Worm (Caenorhabditis elegans) whole organism, young adult: ENCODE results near the gene D1014.7.

Experiments
- C06A6.2 ChIP-seq: fragments of 200-800 bp; sonication (Bioruptor generic); conservative IDR thresholded peaks from 2 replicates; pipeline ENCODE4 v1.3.6; 2022; ENCODE audit warnings: missing genetic modification characterization, missing compliant biosample characterization
- F23B12.7 ChIP-seq: sonication (generic microtip); optimal IDR thresholded peaks from 2 replicates; lab custom pipeline; 2017; ENCODE audit warnings: missing genetic modification characterization, mild to moderate bottlenecking, missing compliant biosample characterization, antibody characterized with exemption, moderate library complexity; ENCODE audit not compliant: insufficient read depth
- F33H1.4 ChIP-seq: fragments of 200-800 bp; sonication (Bioruptor generic); IDR thresholded peaks from 2 replicates; pipeline ENCODE4 v1.3.6; 2022; ENCODE audit warnings: missing genetic modification reagents, missing genetic modification characterization, missing compliant biosample characterization
- F37B4.10 ChIP-seq: fragments of 200-800 bp; sonication (Bioruptor generic); IDR thresholded peaks from 2 replicates; pipeline ENCODE4 v1.3.6; 2022; ENCODE audit warnings: missing genetic modification characterization, missing compliant biosample characterization
- F49E8.2 ChIP-seq: sonication (generic microtip); optimal IDR thresholded peaks from 3 replicates; lab custom pipeline; 2017; ENCODE audit warnings: missing genetic modification characterization, mild to moderate bottlenecking, missing compliant biosample characterization, antibody characterized with exemption, moderate library complexity; ENCODE audit not compliant: insufficient read depth
- K12H6.12 ChIP-seq: fragments of 200-800 bp; sonication (Bioruptor generic); optimal IDR thresholded peaks from 2 replicates; lab custom pipeline; 2018; ENCODE audit warnings: mild to moderate bottlenecking, missing genetic modification characterization, missing compliant biosample characterization
- Y53G8AR.9 ChIP-seq: fragments of 200-800 bp; sonication (Bioruptor generic); conservative IDR thresholded peaks from 2 replicates; pipeline ENCODE4 v1.3.6; 2022; ENCODE audit warnings: missing genetic modification reagents, missing genetic modification characterization, missing compliant biosample characterization
- Y79H2A.3 ChIP-seq: fragments of 200-800 bp; sonication (Bioruptor generic); conservative IDR thresholded peaks from 2 replicates; pipeline ENCODE4 v1.3.6; 2022; ENCODE audit warnings: missing genetic modification reagents, missing genetic modification characterization, missing compliant biosample characterization
- Y95B8A.8 ChIP-seq: fragments of 200-800 bp; sonication (Bioruptor generic); IDR thresholded peaks from 2 replicates; pipeline ENCODE4 v1.3.6; 2022; ENCODE audit warnings: missing genetic modification reagents, missing genetic modification characterization, missing compliant biosample characterization
- ama-1 ChIP-seq, 3 experiments: fragments of 150-350 bp in 1 of 3; sonication (generic microtip) in 2 of 3; optimal IDR thresholded peaks; 2 replicates each; lab custom pipeline; 2014 to 2018; ENCODE audit warnings: missing biosample characterization in 2 of 3, missing genetic modification characterization in 2 of 3, missing genetic modification reagents in 2 of 3
- aptf-3 ChIP-seq: fragments of 200-800 bp; sonication (Bioruptor generic); IDR thresholded peaks from 2 replicates; pipeline ENCODE4 v1.3.6; 2022; ENCODE audit warnings: missing genetic modification characterization, missing compliant biosample characterization
- ceh-27 ChIP-seq: fragments of 200-800 bp; sonication (Bioruptor generic); optimal IDR thresholded peaks from 2 replicates; lab custom pipeline; 2018; ENCODE audit warnings: mild to moderate bottlenecking, missing genetic modification characterization, moderate library complexity, missing compliant biosample characterization
- dpff-1 ChIP-seq: sonication (generic microtip); optimal IDR thresholded peaks from 2 replicates; lab custom pipeline; 2017; ENCODE audit warnings: mild to moderate bottlenecking, missing genetic modification characterization, missing compliant biosample characterization
- dpl-1 ChIP-seq: fragments of 150-350 bp; optimal IDR thresholded peaks from 2 replicates; lab custom pipeline; 2014; ENCODE audit warnings: missing biosample characterization, missing genetic modification reagents, missing genetic modification characterization
- egl-18 ChIP-seq: fragments of 200-800 bp; sonication (Bioruptor generic); IDR thresholded peaks from 2 replicates; pipeline ENCODE4 v1.3.6; 2022; ENCODE audit warnings: missing genetic modification reagents, missing genetic modification characterization, missing compliant biosample characterization
- ets-4 ChIP-seq: fragments of 200-800 bp; sonication (Bioruptor generic); optimal IDR thresholded peaks from 2 replicates; lab custom pipeline; 2018; ENCODE audit warnings: mild to moderate bottlenecking, missing genetic modification characterization, missing compliant biosample characterization
- gei-17 ChIP-seq: fragments of 200-800 bp; sonication (Bioruptor generic); optimal IDR thresholded peaks from 2 replicates; lab custom pipeline; 2018; ENCODE audit warnings: mild to moderate bottlenecking, missing genetic modification characterization, missing compliant biosample characterization
- lin-35 ChIP-seq, 3 experiments: fragments of 150-350 bp in 2 of 3; sonication (generic microtip) in 1 of 3; optimal IDR thresholded peaks; 2 replicates each; lab custom pipeline; 2014 to 2018; ENCODE audit warnings: missing biosample characterization in 3 of 3, missing genetic modification characterization in 3 of 3, missing genetic modification reagents in 3 of 3
- madf-6 ChIP-seq: fragments of 200-800 bp; sonication (Bioruptor generic); IDR thresholded peaks from 2 replicates; pipeline ENCODE4 v1.3.6; 2022; ENCODE audit warnings: missing genetic modification reagents, missing genetic modification characterization, missing compliant biosample characterization
- nhr-80 ChIP-seq: sonication (generic microtip); optimal IDR thresholded peaks from 2 replicates; lab custom pipeline; 2016; ENCODE audit warnings: missing genetic modification characterization, missing compliant biosample characterization
- rpc-1 ChIP-seq, 2 experiments: fragments of 150-350 bp in 1 of 2; sonication (generic microtip) in 1 of 2; optimal IDR thresholded peaks; 2 replicates each; lab custom pipeline; 2014 to 2018; ENCODE audit warnings: missing biosample characterization in 1 of 2, missing genetic modification characterization in 1 of 2, missing genetic modification reagents in 1 of 2, missing genotype in 1 of 2
- sea-2 ChIP-seq: fragments of 200-800 bp; sonication (Bioruptor generic); IDR thresholded peaks from 2 replicates; pipeline ENCODE4 v1.3.6; 2022; ENCODE audit warnings: missing genetic modification characterization, missing compliant biosample characterization
- somi-1 ChIP-seq: fragments of 200-800 bp; sonication (Bioruptor generic); optimal IDR thresholded peaks from 2 replicates; lab custom pipeline; 2018; ENCODE audit warnings: mild to moderate bottlenecking, missing genetic modification characterization, missing compliant biosample characterization
- zim-3 ChIP-seq: sonication (generic microtip); optimal IDR thresholded peaks from 2 replicates; lab custom pipeline; 2017; ENCODE audit warnings: mild to moderate bottlenecking, missing genetic modification characterization, moderate library complexity, missing compliant biosample characterization
- ztf-25 ChIP-seq: fragments of 200-800 bp; sonication (Bioruptor generic); IDR thresholded peaks from 2 replicates; pipeline ENCODE4 v1.3.6; 2022; ENCODE audit warnings: missing genetic modification reagents, missing genetic modification characterization, missing compliant biosample characterization
- ztf-28 ChIP-seq: fragments of 200-800 bp; sonication (Bioruptor generic); IDR thresholded peaks from 2 replicates; pipeline ENCODE4 v1.3.6; 2022; ENCODE audit warnings: missing genetic modification reagents, missing genetic modification characterization, missing compliant biosample characterization
- ztf-3 ChIP-seq: fragments of 200-800 bp; sonication (Bioruptor generic); optimal IDR thresholded peaks from 2 replicates; lab custom pipeline; 2018; ENCODE audit warnings: mild to moderate bottlenecking, missing genetic modification characterization, missing compliant biosample characterization

Gene D1014.7

ce11 chrV:8092385-8092784 lies 25.7 kb upstream of the D1014.7 start, which contains the start of gene str-129:
TSS of gene str-129 (minus strand) at chrV:8092485.
- TF ChIP-seq F33H1.4 (GFP tag; lab: Robert Waterston, UW) (no peak), aptf-3 (GFP tag; lab: Robert Waterston, UW) (no peak), dpff-1 (tag; lab: Kevin White, UChicago) (no peak), K12H6.12 (tag; lab: Kevin White, UChicago) (no peak), rpc-1 (optimal IDR thresholded peaks at IDR 0.05; lab: Kevin White, UChicago) (no peak), rpc-1 (tag; optimal IDR thresholded peaks at IDR 0.05; lab: Kevin White, UChicago) (no peak)
- TF ChIP-seq, all 124 proteins: peak for 0

DNA sequence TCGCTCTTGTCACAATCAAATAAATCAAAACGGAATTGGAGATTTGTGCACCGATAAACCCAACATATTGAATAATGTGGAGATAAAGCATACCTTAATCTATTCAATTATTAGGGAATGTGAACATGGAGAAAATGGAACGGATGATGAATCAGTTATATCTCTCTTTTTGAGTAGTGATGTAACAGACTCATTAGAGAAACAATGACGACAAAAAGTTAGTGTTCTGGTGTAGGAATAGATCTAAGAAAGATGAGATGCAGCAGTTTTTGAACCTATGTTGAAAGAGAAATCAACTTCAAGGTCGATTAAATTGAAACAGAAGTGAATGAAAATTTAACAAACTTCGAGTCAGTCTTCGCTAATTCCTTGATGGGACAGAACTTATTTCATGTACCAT lies 22.7 kb upstream of the D1014.7 start, which contains the start of gene str-146:
str-146 (minus strand) TSS at position 101 of the 400 bp plus-strand sequence.
- no peak for TF ChIP-seq zim-3 (tag; lab: Kevin White, UChicago)
- TF ChIP-seq aptf-3 (GFP tag; lab: Robert Waterston, UW) = no peak
- no peak for TF ChIP-seq gei-17 (GFP tag; lab: Kevin White, UChicago)
- TF ChIP-seq ets-4 = no peak
- no peak for TF ChIP-seq nhr-80 (tag; lab: Kevin White, UChicago)
- no peak for TF ChIP-seq dpff-1 (tag; lab: Kevin White, UChicago)
- no peak for TF ChIP-seq dpl-1 (GFP tag; lab: Kevin White, UChicago)
- TF ChIP-seq ceh-27 = no peak
- no peak for TF ChIP-seq Y95B8A.8 (GFP tag; lab: Robert Waterston, UW)
- TF ChIP-seq ama-1 (optimal IDR thresholded peaks at IDR 0.05; lab: Kevin White, UChicago) = no peak
- TF ChIP-seq ama-1 (GFP tag; optimal IDR thresholded peaks at IDR 0.05; lab: Kevin White, UChicago) = no peak
- TF ChIP-seq ztf-25 (GFP tag; lab: Robert Waterston, UW) = no peak
- no peak for TF ChIP-seq F37B4.10 (GFP tag; lab: Robert Waterston, UW)
- no peak for TF ChIP-seq egl-18 (GFP tag; lab: Robert Waterston, UW)
- TF ChIP-seq lin-35 (GFP tag; optimal IDR thresholded peaks at IDR 0.05; lab: Kevin White, UChicago) = no peak
- no peak for TF ChIP-seq ztf-28 (GFP tag; lab: Robert Waterston, UW)
- TF ChIP-seq, all 124 proteins: peak for 0

ce11 chrV:8098239-8098638 lies 19.8 kb upstream of the D1014.7 start, which contains the start of gene str-145:
TSS of gene str-145 (minus strand) at chrV:8098339.
- TF ChIP-seq Y95B8A.8 (GFP tag; lab: Robert Waterston, UW) = no peak
- TF ChIP-seq F33H1.4 (GFP tag; lab: Robert Waterston, UW) = no peak
- TF ChIP-seq F23B12.7 (tag; lab: Kevin White, UChicago) = no peak
- no peak for TF ChIP-seq somi-1 (GFP tag; lab: Kevin White, UChicago)
- TF ChIP-seq C06A6.2 (GFP tag; lab: Robert Waterston, UW) = no peak
- no peak for TF ChIP-seq Y79H2A.3 (GFP tag; lab: Robert Waterston, UW)
- TF ChIP-seq, all 124 proteins: peak for 0

DNA sequence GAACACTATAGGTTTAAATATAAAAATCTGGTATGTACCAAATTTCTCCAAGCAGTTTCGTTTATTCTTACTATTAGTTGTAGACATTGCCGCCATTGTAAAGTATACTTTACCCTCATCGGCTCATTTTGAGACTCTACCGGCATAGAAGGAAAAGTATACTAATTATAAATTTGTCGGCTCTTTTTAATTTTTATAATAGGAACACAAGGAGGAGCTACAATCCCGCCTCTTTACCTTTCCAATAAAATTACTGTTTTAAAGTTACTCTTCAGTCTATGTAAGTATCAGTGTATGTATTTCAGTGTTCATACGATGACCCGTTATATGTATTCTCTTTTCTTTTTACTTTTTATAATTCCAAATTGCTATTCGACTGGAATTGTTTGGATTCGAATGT lies 18.8 kb upstream of the D1014.7 start, which contains the start of gene sdz-23:
sdz-23 (plus strand) TSS at position 301 of the 400 bp plus-strand sequence.
- no peak for TF ChIP-seq Y53G8AR.9 (GFP tag; lab: Robert Waterston, UW)
- TF ChIP-seq ztf-3 = no peak

- no peak for TF ChIP-seq somi-1 (GFP tag; lab: Kevin White, UChicago)
- no peak for TF ChIP-seq zim-3 (tag; lab: Kevin White, UChicago)
- TF ChIP-seq sea-2 (GFP tag; lab: Robert Waterston, UW) = no peak
- no peak for TF ChIP-seq madf-6 (GFP tag; lab: Robert Waterston, UW)
- TF ChIP-seq ets-4 = no peak
- no peak for TF ChIP-seq Y95B8A.8 (GFP tag; lab: Robert Waterston, UW)
Observed at ce11 chrV:8102960-8103359, 15.1 kb upstream of the D1014.7 start, which contains the start of gene str-90. TSS of gene str-90 (plus strand) at chrV:8103260.

DNA sequence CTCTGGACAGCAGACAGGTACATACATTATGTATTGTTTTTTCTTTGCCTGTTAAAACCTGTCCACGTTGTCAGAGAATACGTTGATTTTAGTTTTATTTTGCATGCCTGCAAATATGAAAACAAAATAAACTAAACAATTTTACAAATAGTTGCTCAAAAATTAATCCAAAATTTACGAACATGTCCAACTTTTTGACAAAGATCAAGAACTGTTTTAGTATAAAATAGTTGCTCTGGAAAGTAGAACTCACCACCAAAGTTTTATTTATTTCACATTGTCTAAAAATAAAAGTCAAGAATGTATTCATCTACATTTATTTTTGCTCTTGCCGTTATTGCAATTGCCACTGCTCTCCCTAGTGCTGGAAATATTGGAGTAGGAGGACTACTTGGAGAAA lies 13.6 kb upstream of the D1014.7 start, which contains the start of gene srlf-16:
srlf-16 (plus strand) TSS at position 301 of the 400 bp plus-strand sequence.
- TF ChIP-seq ztf-3 = no peak
- no peak for TF ChIP-seq F49E8.2 (tag; lab: Kevin White, UChicago)
